Worm (Caenorhabditis elegans) whole organism, L2 larva: Measurements from ENCODE around the gene C06E2.5.

Experiments used
- C34F6.9 ChIP-seq: fragments of 150-350 bp; optimal IDR thresholded peaks from 2 replicates; lab custom pipeline; 2014; ENCODE audit warnings: missing biosample characterization, missing genetic modification characterization
- R02D3.7 ChIP-seq: fragments of 150-350 bp; optimal IDR thresholded peaks from 2 replicates; lab custom pipeline; 2014; ENCODE audit warnings: missing biosample characterization, missing genetic modification characterization
- alr-1 ChIP-seq: fragments of 150-350 bp; optimal IDR thresholded peaks from 2 replicates; lab custom pipeline; 2014; ENCODE audit warnings: missing biosample characterization, missing genetic modification characterization
- ceh-82 ChIP-seq: fragments of 150-350 bp; optimal IDR thresholded peaks from 2 replicates; lab custom pipeline; 2014; ENCODE audit warnings: missing biosample characterization, missing genetic modification characterization
- crh-2 ChIP-seq: sonication (generic microtip); optimal IDR thresholded peaks from 2 replicates; lab custom pipeline; 2017; ENCODE audit warnings: missing biosample characterization, missing genetic modification characterization
- elt-1 ChIP-seq: fragments of 150-350 bp; optimal IDR thresholded peaks from 2 replicates; lab custom pipeline; 2014; ENCODE audit warnings: missing biosample characterization, missing genetic modification characterization
- fos-1 ChIP-seq: fragments of 150-350 bp; optimal IDR thresholded peaks from 2 replicates; lab custom pipeline; 2014; ENCODE audit warnings: missing biosample characterization, missing genetic modification characterization
- gmeb-1 ChIP-seq: fragments of 150-350 bp; optimal IDR thresholded peaks from 2 replicates; lab custom pipeline; 2014; ENCODE audit warnings: missing biosample characterization, missing genetic modification characterization
- lin-11 ChIP-seq: fragments of 150-350 bp; sonication (generic microtip); optimal IDR thresholded peaks from 2 replicates; lab custom pipeline; 2014; ENCODE audit warnings: missing biosample characterization, missing genetic modification characterization, inconsistent platforms, mixed read lengths
- lin-13 ChIP-seq: fragments of 150-350 bp; optimal IDR thresholded peaks from 2 replicates; lab custom pipeline; 2014; ENCODE audit warnings: missing biosample characterization, missing genetic modification reagents, missing genetic modification characterization
- lin-39 ChIP-seq: fragments of 150-350 bp; optimal IDR thresholded peaks from 2 replicates; lab custom pipeline; 2014; ENCODE audit warnings: missing biosample characterization, missing genetic modification reagents, missing genetic modification characterization
- lsy-2 ChIP-seq, 2 experiments: fragments of 150-350 bp in 1 of 2; sonication (generic microtip) in 1 of 2; optimal IDR thresholded peaks; 2 replicates each; lab custom pipeline; 2014 to 2017; ENCODE audit warnings: missing biosample characterization in 2 of 2, missing genetic modification characterization in 2 of 2
- mbf-1 ChIP-seq: sonication (generic microtip); optimal IDR thresholded peaks from 2 replicates; lab custom pipeline; 2017; ENCODE audit warnings: missing biosample characterization, missing genetic modification characterization
- mdl-1 ChIP-seq, 2 experiments: fragments of 150-350 bp in 1 of 2; sonication (generic microtip) in 1 of 2; optimal IDR thresholded peaks; 2 replicates each; lab custom pipeline; 2017; ENCODE audit warnings: missing biosample characterization in 2 of 2, missing genetic modification characterization in 2 of 2
- nhr-10 ChIP-seq: sonication (generic microtip); optimal IDR thresholded peaks from 2 replicates; lab custom pipeline; 2017; ENCODE audit warnings: missing biosample characterization, missing genetic modification characterization
- nhr-11 ChIP-seq: fragments of 150-350 bp; optimal IDR thresholded peaks from 2 replicates; lab custom pipeline; 2014; ENCODE audit warnings: missing biosample characterization, missing genetic modification characterization
- nhr-12 ChIP-seq: fragments of 150-350 bp; optimal IDR thresholded peaks from 2 replicates; lab custom pipeline; 2014; ENCODE audit warnings: missing biosample characterization, missing genetic modification characterization
- nhr-129 ChIP-seq: fragments of 150-350 bp; optimal IDR thresholded peaks from 2 replicates; lab custom pipeline; 2014; ENCODE audit warnings: missing biosample characterization, missing genetic modification characterization
- nhr-21 ChIP-seq: fragments of 150-350 bp; optimal IDR thresholded peaks from 2 replicates; lab custom pipeline; 2014; ENCODE audit warnings: missing biosample characterization, missing genetic modification characterization
- nhr-23 ChIP-seq: fragments of 150-350 bp; optimal IDR thresholded peaks from 2 replicates; lab custom pipeline; 2014; ENCODE audit warnings: missing biosample characterization, missing genetic modification reagents, missing genetic modification characterization
- nhr-237 ChIP-seq: fragments of 150-350 bp; optimal IDR thresholded peaks from 2 replicates; lab custom pipeline; 2014; ENCODE audit warnings: missing biosample characterization, missing genetic modification characterization
- nhr-25 ChIP-seq: fragments of 150-350 bp; sonication (generic microtip); optimal IDR thresholded peaks from 3 replicates; lab custom pipeline; 2014; ENCODE audit warnings: missing biosample characterization, missing genetic modification characterization
- nhr-77 ChIP-seq: fragments of 150-350 bp; optimal IDR thresholded peaks from 2 replicates; lab custom pipeline; 2014; ENCODE audit warnings: missing biosample characterization, missing genetic modification characterization
- peb-1 ChIP-seq: fragments of 150-350 bp; optimal IDR thresholded peaks from 2 replicates; lab custom pipeline; 2014; ENCODE audit warnings: missing biosample characterization, missing genetic modification characterization
- sem-4 ChIP-seq: fragments of 150-350 bp; optimal IDR thresholded peaks from 2 replicates; lab custom pipeline; 2014; ENCODE audit warnings: missing biosample characterization, missing genetic modification reagents, missing genetic modification characterization
- skn-1 ChIP-seq: sonication (generic microtip); optimal IDR thresholded peaks from 2 replicates; lab custom pipeline; 2017; ENCODE audit warnings: missing biosample characterization, missing genetic modification characterization
- sma-3 ChIP-seq: sonication (generic microtip); optimal IDR thresholded peaks from 2 replicates; lab custom pipeline; 2016; ENCODE audit warnings: missing genetic modification reagents, missing genetic modification characterization, missing compliant biosample characterization
- unc-39 ChIP-seq: fragments of 150-350 bp; optimal IDR thresholded peaks from 2 replicates; lab custom pipeline; 2014; ENCODE audit warnings: missing biosample characterization, missing genetic modification characterization
- unc-55 ChIP-seq: fragments of 150-350 bp; sonication (generic microtip); optimal IDR thresholded peaks from 3 replicates; lab custom pipeline; 2014; ENCODE audit warnings: missing biosample characterization, missing genetic modification reagents, missing genetic modification characterization
- zag-1 ChIP-seq: fragments of 150-350 bp; optimal IDR thresholded peaks from 2 replicates; lab custom pipeline; 2014; ENCODE audit warnings: missing biosample characterization, missing genetic modification characterization
- ztf-11 ChIP-seq: sonication (generic microtip); optimal IDR thresholded peaks from 2 replicates; lab custom pipeline; 2017; ENCODE audit warnings: missing biosample characterization, missing genetic modification characterization

The C06E2.5 gene

ce11 chrX:8854409-8854808, 3.3 kb downstream of the C06E2.5 start:
- TF ChIP-seq nhr-237 (tag; lab: Kevin White, UChicago) = no peak
- TF ChIP-seq unc-55 (GFP tag; lab: Kevin White, UChicago) = no peak
- TF ChIP-seq R02D3.7 = no peak
- no peak for TF ChIP-seq sma-3 (GFP tag; lab: Kevin White, UChicago)
- TF ChIP-seq lin-11 (tag; lab: Kevin White, UChicago) = no peak
- no peak for TF ChIP-seq nhr-77
- no peak for TF ChIP-seq lin-13 (GFP tag; lab: Kevin White, UChicago)
- TF ChIP-seq zag-1 (tag; lab: Kevin White, UChicago) = no peak
- no peak for TF ChIP-seq skn-1 (tag; lab: Kevin White, UChicago)
- TF ChIP-seq nhr-11 (tag; lab: Kevin White, UChicago) = no peak
- TF ChIP-seq fos-1 (tag; lab: Kevin White, UChicago) = no peak
- no peak for TF ChIP-seq ztf-11
- TF ChIP-seq mbf-1 (tag; lab: Kevin White, UChicago) = no peak
- TF ChIP-seq C34F6.9 = no peak
- no peak for TF ChIP-seq unc-39
- TF ChIP-seq alr-1 (tag; lab: Kevin White, UChicago) = no peak

ce11 chrX:8853524-8853923, 4.2 kb downstream of the C06E2.5 start, which contains the start of gene sprp-4:
Gene sprp-4, minus strand, starts transcription at chrX:8853624.
- TF ChIP-seq alr-1 (tag; lab: Kevin White, UChicago) (no peak), fos-1 (tag; lab: Kevin White, UChicago) (no peak), lin-13 (GFP tag; lab: Kevin White, UChicago) (no peak), nhr-237 (tag; lab: Kevin White, UChicago) (no peak), nhr-12 (tag; lab: Kevin White, UChicago) (no peak), nhr-25 (tag; lab: Kevin White, UChicago) (no peak), nhr-11 (tag; lab: Kevin White, UChicago) (no peak), ztf-11 (no peak)
- TF ChIP-seq, all 48 proteins: peak for 0

- TF ChIP-seq crh-2 (tag; lab: Kevin White, UChicago) = peak; percentile 23
- TF ChIP-seq nhr-21 = peak; percentile 37
- TF ChIP-seq nhr-12 (tag; lab: Kevin White, UChicago) = no peak
- peak; percentile 42 for TF ChIP-seq fos-1 (tag; lab: Kevin White, UChicago)
- peak; percentile 21 for TF ChIP-seq gmeb-1 (tag; lab: Kevin White, UChicago)
Observed at ce11 chrX:8846447-8847237, 11.1 kb downstream of the C06E2.5 start, which contains the start of gene C28G1.10. Gene C28G1.10, plus strand, starts transcription at chrX:8847122.

ce11 chrX:8843988-8844387, 13.8 kb downstream of the C06E2.5 start, which contains the start of gene ubc-23:
Gene ubc-23, plus strand, starts transcription at chrX:8844288.
- TF ChIP-seq unc-39 = no peak
- TF ChIP-seq fos-1 (tag; lab: Kevin White, UChicago) = no peak
- no peak for TF ChIP-seq mdl-1 (tag; optimal IDR thresholded peaks at IDR 0.05; lab: Kevin White, UChicago)
- no peak for TF ChIP-seq nhr-12 (tag; lab: Kevin White, UChicago)
- no peak for TF ChIP-seq lin-11 (tag; lab: Kevin White, UChicago)
- no peak for TF ChIP-seq sem-4 (tag; lab: Kevin White, UChicago)
- TF ChIP-seq lin-39 = no peak
- no peak for TF ChIP-seq ceh-82 (tag; lab: Kevin White, UChicago)
- no peak for TF ChIP-seq lsy-2 (tag; optimal IDR thresholded peaks at IDR 0.05; lab: Kevin White, UChicago)
- no peak for TF ChIP-seq nhr-10 (tag; lab: Kevin White, UChicago)
- TF ChIP-seq nhr-23 (tag; lab: Kevin White, UChicago) = no peak
- TF ChIP-seq zag-1 (tag; lab: Kevin White, UChicago) = no peak
- no peak for TF ChIP-seq lin-13 (GFP tag; lab: Kevin White, UChicago)
- TF ChIP-seq peb-1 (tag; lab: Kevin White, UChicago) = no peak

- TF ChIP-seq nhr-129 (tag; lab: Kevin White, UChicago) (no peak), ceh-82 (tag; lab: Kevin White, UChicago) (no peak), elt-1 (no peak)
Observed at ce11 chrX:8838176-8838575, 19.6 kb downstream of the C06E2.5 start.
